Fruit fly (Drosophila melanogaster): ENCODE results near the gene Ptp4E.

Ptp4E gene

DNA sequence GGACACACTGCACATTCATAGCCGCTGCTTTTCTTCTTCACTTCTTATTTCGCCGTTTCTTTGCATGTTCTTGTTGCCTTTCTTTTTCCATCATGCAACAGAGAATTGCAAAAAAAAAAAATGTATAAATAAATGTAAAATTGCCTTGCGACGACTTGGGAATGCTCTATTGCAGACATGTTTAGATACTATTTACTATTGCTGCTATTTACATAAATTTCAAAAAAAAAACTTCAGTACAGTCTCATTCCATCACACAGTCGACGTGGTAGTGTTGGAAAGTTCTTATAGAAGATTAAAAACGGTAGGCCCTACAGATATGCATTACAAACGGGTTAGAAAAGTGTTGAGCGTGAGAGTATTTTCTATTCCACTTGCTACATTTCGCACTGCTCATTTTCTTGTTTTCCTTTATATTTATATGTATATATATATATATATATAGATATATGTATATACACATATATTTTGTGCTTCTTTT lies 27.1 kb upstream of the Ptp4E start (continued):
- peak; percentile 78 for TF ChIP-seq CG10669 (GFP tag; optimal IDR thresholded peaks at IDR 0.05)
- TF ChIP-seq Ets96B (tag; optimal IDR thresholded peaks at IDR 0.05) = peak; percentile 81
- TF ChIP-seq eg (GFP tag; IDR thresholded peaks at IDR 0.05) = peak; percentile 52
- TF ChIP-seq Gug (GFP tag; IDR thresholded peaks at IDR 0.05) = peak; percentile 73
- TF ChIP-seq CG6792 (GFP tag; optimal IDR thresholded peaks at IDR 0.05) = peak; percentile 79
- TF ChIP-seq CG16779 (tag; optimal IDR thresholded peaks at IDR 0.05) = peak; percentile 91
- peak; percentile 82 for TF ChIP-seq Lpt (GFP tag; optimal IDR thresholded peaks at IDR 0.05)
- peak; percentile 43 for TF ChIP-seq CG7368 (GFP tag; optimal IDR thresholded peaks at IDR 0.05)
- TF ChIP-seq CG6163 (GFP tag; IDR thresholded peaks at IDR 0.05) = peak; percentile 83
- TF ChIP-seq Sox15 (GFP tag; optimal IDR thresholded peaks at IDR 0.05) = peak; percentile 48
- TF ChIP-seq ss (GFP tag; optimal IDR thresholded peaks at IDR 0.05) = peak; percentile 94 to 96
- peak; percentile 85 for TF ChIP-seq CG8119 (GFP tag; IDR thresholded peaks at IDR 0.05)
- peak; percentile 76 for TF ChIP-seq CG34406 (GFP tag; optimal IDR thresholded peaks at IDR 0.05)
- TF ChIP-seq fd59A (GFP tag; optimal IDR thresholded peaks at IDR 0.05) = peak; percentile 64
- peak; percentile 83 for TF ChIP-seq CG15336 (GFP tag; IDR thresholded peaks at IDR 0.05)
- no peak for TF ChIP-seq fkh (GFP tag; optimal IDR thresholded peaks at IDR 0.05)
- TF ChIP-seq CG6854 (GFP tag; optimal IDR thresholded peaks at IDR 0.05) = peak; percentile 72
- TF ChIP-seq CG8632 (GFP tag; optimal IDR thresholded peaks at IDR 0.05) = peak; percentile 81
- TF ChIP-seq salr (GFP tag; optimal IDR thresholded peaks at IDR 0.05) = peak; percentile 51 to 87
- TF ChIP-seq Hr38 (GFP tag; optimal IDR thresholded peaks at IDR 0.05) = no peak
- TF ChIP-seq Eip93F (GFP tag; optimal IDR thresholded peaks at IDR 0.05) = peak; percentile 49
- peak; percentile 70 for TF ChIP-seq CG10631 (GFP tag; optimal IDR thresholded peaks at IDR 0.05)
- TF ChIP-seq Blimp-1 (GFP tag; optimal IDR thresholded peaks at IDR 0.05) = peak; percentile 41
- TF ChIP-seq esn (GFP tag; optimal IDR thresholded peaks at IDR 0.05) = peak; percentile 80
- peak; percentile 91 for TF ChIP-seq CG32006 (GFP tag; optimal IDR thresholded peaks at IDR 0.05)
- TF ChIP-seq lz (GFP tag; optimal IDR thresholded peaks at IDR 0.05) = peak; percentile 62
- peak; percentile 73 for TF ChIP-seq Hr4 (GFP tag; optimal IDR thresholded peaks at IDR 0.05)
- peak; percentile 63 for TF ChIP-seq CG4318 (GFP tag; optimal IDR thresholded peaks at IDR 0.05)
- TF ChIP-seq fd85E (GFP tag; optimal IDR thresholded peaks at IDR 0.05) = no peak

DNA sequence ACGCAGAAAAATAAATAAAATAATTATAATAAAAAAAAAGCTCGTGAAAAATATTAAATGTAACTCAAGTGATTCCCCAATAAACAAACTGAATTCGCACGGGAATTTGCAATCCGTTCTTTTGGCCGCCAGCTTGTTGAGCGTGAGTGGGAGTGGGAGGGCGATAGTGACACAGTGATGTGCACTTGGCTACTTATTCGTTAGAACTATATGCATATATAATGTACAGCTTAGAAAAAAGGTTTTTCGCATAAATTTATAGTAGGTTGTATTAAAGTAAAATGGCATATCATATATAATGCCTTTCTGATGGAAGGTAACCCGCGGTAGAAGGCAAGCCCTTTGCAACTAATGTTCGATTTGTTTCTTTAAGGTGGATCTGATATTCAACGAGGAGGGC lies 26.6 kb upstream of the Ptp4E start:
- 0 out of 3 replicates have a peak, but pooled peaks have one; percentile 6 for TF ChIP-seq eg (GFP tag; IDR thresholded peaks at IDR 0.05)
- TF ChIP-seq Eip78C (GFP tag) = peak; percentile 62
- TF ChIP-seq dac (GFP tag; optimal IDR thresholded peaks at IDR 0.05) = no peak
- no peak for TF ChIP-seq CG16779 (tag; optimal IDR thresholded peaks at IDR 0.05)

DNA sequence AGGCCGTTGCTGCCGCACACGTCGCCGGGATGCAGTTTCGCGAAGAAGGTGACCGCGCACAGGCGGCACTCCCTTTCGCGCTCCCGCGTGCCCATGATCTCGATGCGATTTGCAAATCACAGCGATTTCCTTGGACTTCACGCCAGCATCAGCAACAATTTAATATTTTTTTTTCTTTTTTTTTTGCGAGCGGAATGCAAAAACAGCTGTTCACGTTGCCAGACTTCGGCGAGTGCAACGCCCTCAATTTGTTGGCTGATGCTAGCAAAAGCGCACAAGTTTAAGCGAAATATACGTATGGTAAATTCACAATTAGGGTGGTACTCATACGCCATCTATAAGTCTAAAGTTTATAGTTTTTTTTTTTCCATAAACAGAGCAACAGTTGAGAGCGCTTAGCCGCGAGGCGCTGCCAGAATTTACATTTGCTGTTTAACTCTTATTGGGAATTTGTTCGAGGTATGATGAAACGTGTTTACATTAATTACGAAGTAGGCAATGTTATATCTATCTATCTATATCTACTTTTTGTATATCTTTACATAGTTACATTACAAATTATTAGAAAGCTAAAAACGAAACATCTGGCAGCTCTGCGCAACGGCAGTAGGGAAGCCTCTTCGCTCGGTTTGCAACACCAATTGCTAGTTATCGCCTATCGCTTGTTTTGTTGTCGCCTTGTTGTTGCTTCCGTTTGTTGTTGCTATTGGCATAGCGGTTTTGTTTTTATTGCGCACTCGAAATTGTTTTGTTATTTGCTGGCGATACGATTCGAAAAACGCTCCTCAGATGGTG lies 20.5 kb upstream of the Ptp4E start, which contains the start of the genes CG4041 and Hgsnat:
CG4041 (minus strand) TSS at position 220 of the 795 bp plus-strand sequence.
Hgsnat (plus strand) TSS at position 503 of the 795 bp plus-strand sequence.
- TF ChIP-seq eg (GFP tag; IDR thresholded peaks at IDR 0.05) = 0 out of 3 replicates have a peak, but pooled peaks have one; percentile 3
- no peak for TF ChIP-seq Ets21C (GFP tag; optimal IDR thresholded peaks at IDR 0.05)
- no peak for TF ChIP-seq CG11294 (GFP tag; IDR thresholded peaks at IDR 0.05)
- TF ChIP-seq CG31627 (GFP tag; optimal IDR thresholded peaks at IDR 0.05) = peak; percentile 34
- no peak for TF ChIP-seq Hr38 (GFP tag; optimal IDR thresholded peaks at IDR 0.05)
- TF ChIP-seq Eip75B (GFP tag; optimal IDR thresholded peaks at IDR 0.05) = peak; percentile 33
- TF ChIP-seq svp (GFP tag) = peak; percentile 77
- TF ChIP-seq CG6276 (GFP tag; optimal IDR thresholded peaks at IDR 0.05) = no peak
- TF ChIP-seq Met (GFP tag; optimal IDR thresholded peaks at IDR 0.05) = peak; percentile 38
- peak; percentile 32 for TF ChIP-seq cyc (GFP tag; optimal IDR thresholded peaks at IDR 0.05)
- TF ChIP-seq CG7368 (GFP tag; optimal IDR thresholded peaks at IDR 0.05) = no peak
- no peak for TF ChIP-seq fkh (GFP tag; optimal IDR thresholded peaks at IDR 0.05)
- TF ChIP-seq CG6792 (GFP tag; optimal IDR thresholded peaks at IDR 0.05) = no peak
- peak; percentile 8 for TF ChIP-seq vri (GFP tag; optimal IDR thresholded peaks at IDR 0.05)
- no peak for TF ChIP-seq CG6854 (GFP tag; optimal IDR thresholded peaks at IDR 0.05)
- no peak for TF ChIP-seq lz (GFP tag; optimal IDR thresholded peaks at IDR 0.05)
- no peak for TF ChIP-seq Blimp-1 (GFP tag; optimal IDR thresholded peaks at IDR 0.05)
- peak; percentile 43 for TF ChIP-seq Smox (GFP tag; optimal IDR thresholded peaks at IDR 0.05)
- no peak for TF ChIP-seq CG15336 (GFP tag; IDR thresholded peaks at IDR 0.05)
- no peak for TF ChIP-seq CG4318 (GFP tag; optimal IDR thresholded peaks at IDR 0.05)
- peak; percentile 58 for TF ChIP-seq dsx (GFP tag; optimal IDR thresholded peaks at IDR 0.05; ENCODE audit: poor library complexity, severe bottlenecking)
- TF ChIP-seq CG11762 (GFP tag; optimal IDR thresholded peaks at IDR 0.05; ENCODE audit: insufficient read depth) = no peak
- no peak for TF ChIP-seq spab (GFP tag; optimal IDR thresholded peaks at IDR 0.05)
- TF ChIP-seq Hr39 (GFP tag; optimal IDR thresholded peaks at IDR 0.05) = peak; percentile 35
- peak; percentile 12; the same call in 2 of the 3 replicates for TF ChIP-seq CG6163 (GFP tag; IDR thresholded peaks at IDR 0.05)
